Fruit fly (Drosophila melanogaster) ovary, adult (tissue): ENCODE measurements around the gene CG5112.

Experiments used
- CG17801 ChIP-seq: fragments of 200-800 bp; optimal IDR thresholded peaks from 2 replicates; lab custom pipeline; 2019; ENCODE audit warnings: missing biosample characterization, mild to moderate bottlenecking, missing genetic modification characterization, moderate library complexity; ENCODE audit not compliant: partially characterized antibody

CG5112 gene

dm6 chr3R:25512750-25513149 is 21.5 kb downstream of the CG5112 start:
- no peak for TF ChIP-seq CG17801

dm6 chr3R:25515450-25516288 is 24.4 kb downstream of the CG5112 start, which contains the start of gene msi:
Gene msi, plus strand, starts transcription at chr3R:25516118.
- peak; percentile 86 for TF ChIP-seq CG17801

DNA sequence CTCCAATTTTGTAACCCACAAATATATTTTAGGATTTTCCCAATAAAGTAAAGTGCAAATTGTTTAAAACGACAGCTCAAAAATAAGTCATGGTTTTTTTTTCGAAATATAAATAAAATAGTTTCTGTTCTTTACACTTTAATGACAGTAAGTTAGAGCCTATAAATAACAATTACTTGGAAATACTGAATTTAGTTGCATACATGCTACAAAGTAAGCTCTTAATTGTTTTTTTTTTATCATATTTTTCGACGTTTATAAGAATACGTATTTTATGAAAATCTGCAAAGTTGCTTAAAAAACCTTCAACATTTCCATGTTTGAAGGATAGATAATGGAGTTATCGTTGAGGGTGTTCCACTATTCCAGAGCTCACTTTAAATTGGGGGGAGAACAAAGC is 26.3 kb downstream of the CG5112 start:
- TF ChIP-seq CG17801 = no peak

DNA sequence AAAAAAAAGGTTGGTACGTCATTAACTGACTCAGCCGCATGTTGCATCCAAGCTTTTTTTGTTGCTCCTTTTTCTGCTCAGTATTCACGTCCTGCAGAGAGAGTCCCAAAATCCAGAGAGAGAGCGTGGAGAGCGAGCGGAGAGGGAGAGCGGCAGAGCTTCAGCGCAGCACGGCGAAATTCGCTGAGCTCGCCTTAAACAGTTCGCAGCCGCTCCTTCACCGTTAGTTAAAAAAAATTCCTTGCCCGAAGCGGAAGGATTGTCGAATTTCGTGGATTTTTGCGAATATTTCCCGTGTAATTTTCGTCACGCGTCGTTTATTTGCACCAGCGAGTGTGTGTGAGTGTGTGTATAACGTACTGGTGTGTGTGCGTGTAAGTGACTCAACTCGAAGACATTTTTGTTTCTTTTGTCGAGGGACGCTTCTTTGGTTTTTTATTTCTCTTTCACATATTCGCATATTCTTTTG is 26.9 kb downstream of the CG5112 start:
- TF ChIP-seq CG17801 = peak; percentile 79

DNA sequence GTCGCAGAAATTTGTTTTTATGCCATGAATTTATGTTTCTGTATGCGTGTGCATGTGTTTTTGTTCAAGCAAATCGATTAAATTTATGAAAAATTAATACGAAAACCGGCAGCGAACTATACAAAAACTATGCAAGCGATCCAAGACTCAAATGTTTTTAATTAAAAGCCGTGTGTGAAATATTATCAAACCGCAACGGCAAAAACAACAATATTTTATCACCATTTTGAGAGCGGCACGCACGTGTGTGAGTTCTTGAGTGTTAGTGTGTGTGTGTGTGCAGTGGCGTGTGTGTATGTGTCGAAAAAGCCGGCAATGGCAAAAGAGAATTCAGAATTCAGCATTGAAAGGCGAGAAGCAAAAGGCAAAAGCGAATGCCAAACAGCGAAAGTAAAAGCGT is 27.3 kb downstream of the CG5112 start:
- TF ChIP-seq CG17801 = no peak

- TF ChIP-seq CG17801 = no peak
These were observed 28.3 kb downstream of the CG5112 start for dm6 chr3R:25519465-25520071.

- TF ChIP-seq CG17801 = no peak
These were observed 38.0 kb downstream of the CG5112 start for dm6 chr3R:25529289-25529688.

DNA sequence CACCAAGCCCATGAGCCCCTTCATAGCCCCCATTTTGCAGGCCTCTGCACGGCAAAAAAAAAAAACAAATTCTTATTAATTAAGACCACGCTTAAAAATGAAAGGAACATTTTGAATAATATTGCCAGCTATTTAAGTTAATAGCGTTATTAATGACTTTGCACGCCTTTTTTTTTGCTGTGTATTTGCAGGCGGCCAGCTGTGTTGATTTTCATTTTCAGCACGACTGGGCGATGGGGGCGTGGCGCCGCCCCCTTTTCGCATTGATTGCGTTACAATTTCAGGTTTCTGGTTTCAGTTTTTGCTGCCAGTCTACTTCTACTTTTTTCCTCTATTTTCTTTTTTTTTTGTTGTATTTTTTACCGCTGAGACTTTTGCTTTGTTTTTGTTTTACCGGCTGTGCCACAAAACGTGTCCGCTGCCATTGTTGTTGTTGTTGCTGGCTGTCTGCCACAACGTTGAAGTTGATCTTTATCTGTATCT is 40.7 kb downstream of the CG5112 start:
- no peak for TF ChIP-seq CG17801

DNA sequence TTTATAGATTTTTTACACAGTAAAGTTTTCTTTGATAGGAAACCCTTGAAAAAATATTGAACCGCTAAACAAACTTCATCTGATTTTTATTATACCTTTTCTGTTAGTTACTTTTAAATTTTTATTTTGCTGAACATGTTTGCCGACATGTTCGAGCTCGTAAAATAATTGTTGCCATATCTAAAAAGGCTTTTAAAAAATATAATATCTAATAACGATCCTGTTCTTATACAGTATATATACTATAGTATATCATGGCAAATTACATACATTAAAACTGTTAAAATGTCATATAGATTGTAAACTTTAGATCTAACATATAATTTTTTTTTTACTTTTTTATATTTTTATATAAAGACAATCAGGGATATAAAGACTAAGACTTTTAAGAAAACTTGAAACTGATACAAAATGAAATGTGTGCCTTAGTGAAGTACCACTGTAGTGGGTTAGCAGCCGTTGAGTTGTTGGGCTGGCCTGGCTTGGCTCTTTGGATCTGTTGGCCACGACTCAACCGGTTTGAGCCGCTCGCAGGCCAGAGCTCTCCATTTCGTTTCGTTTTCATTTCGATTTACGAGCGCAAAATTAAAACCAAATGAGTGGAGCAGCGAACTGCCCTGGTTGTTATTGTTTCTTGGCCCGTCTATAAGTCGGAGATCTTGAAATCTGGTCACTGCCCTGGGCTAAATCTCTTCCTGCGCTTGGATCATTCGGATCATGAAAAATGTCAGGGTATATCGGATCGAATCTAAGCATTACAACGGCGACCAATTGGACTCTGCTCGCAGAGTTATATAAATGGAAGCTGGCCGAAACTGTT is 41.4 kb downstream of the CG5112 start:
- TF ChIP-seq CG17801 = no peak

DNA sequence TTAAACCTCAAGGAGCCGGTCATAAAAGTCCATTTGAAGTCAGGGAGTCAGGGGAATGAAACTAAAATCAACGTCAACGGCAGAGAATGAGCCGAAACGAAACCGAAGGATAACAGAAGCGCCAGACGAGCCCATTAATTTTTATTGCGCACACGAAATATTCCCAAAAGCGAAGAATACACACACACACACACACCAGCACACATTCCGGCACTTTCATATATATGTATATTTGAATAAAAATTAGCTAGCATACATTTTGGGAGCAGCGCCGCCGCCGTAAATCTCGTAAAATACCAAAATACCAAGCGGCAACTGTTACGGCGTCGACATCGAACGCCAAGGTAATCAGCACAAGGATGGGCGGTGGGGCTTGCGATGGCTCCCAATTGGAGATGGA is 47.9 kb downstream of the CG5112 start:
- no peak for TF ChIP-seq CG17801
